Worm (Caenorhabditis elegans): Measurements from ENCODE around the gene srbc-54.

Gene srbc-54

ce11 chrV:15873762-15874161 lies 40.2 kb upstream of the srbc-54 start:
- TF ChIP-seq dpl-1 (GFP tag; optimal IDR thresholded peaks at IDR 0.05): peak; percentile 55
- no peak for TF ChIP-seq fos-1 (tag; optimal IDR thresholded peaks at IDR 0.05)
- TF ChIP-seq zip-2 (tag; optimal IDR thresholded peaks at IDR 0.05): peak; percentile 41
- TF ChIP-seq attf-4 (tag; optimal IDR thresholded peaks at IDR 0.05): no peak
- peak; percentile 97 for TF ChIP-seq sdz-12 (GFP tag; optimal IDR thresholded peaks at IDR 0.05)
- peak; percentile 89 for TF ChIP-seq F49E8.2 (tag; optimal IDR thresholded peaks at IDR 0.05; ENCODE audit: borderline replicate concordance)
- no peak for TF ChIP-seq ztf-11 (tag; optimal IDR thresholded peaks at IDR 0.05)
- peak; percentile 69 for TF ChIP-seq ceh-20 (GFP tag; IDR thresholded peaks at IDR 0.05)
- peak; percentile 93 for TF ChIP-seq spr-1 (tag; optimal IDR thresholded peaks at IDR 0.05)
- TF ChIP-seq Y5F2A.4 (GFP tag; optimal IDR thresholded peaks at IDR 0.05): peak; percentile 93
- peak; percentile 86 for TF ChIP-seq nhr-48 (tag; optimal IDR thresholded peaks at IDR 0.05)
- TF ChIP-seq rbr-2 (tag; optimal IDR thresholded peaks at IDR 0.05): peak; percentile 87
- no peak for TF ChIP-seq mep-1 (tag; optimal IDR thresholded peaks at IDR 0.05)
- TF ChIP-seq arid-1 (GFP tag; conservative IDR thresholded peaks at IDR 0.05): peak; percentile 97
- TF ChIP-seq php-3 (GFP tag; IDR thresholded peaks at IDR 0.05): peak; percentile 91
- TF ChIP-seq hlh-11 (tag; optimal IDR thresholded peaks at IDR 0.05): no peak
- peak; percentile 97 for TF ChIP-seq ceh-44 (GFP tag; IDR thresholded peaks at IDR 0.05)
- peak; percentile 10 for TF ChIP-seq snpc-4 (tag; optimal IDR thresholded peaks at IDR 0.05)
- peak in 1 of 2 experiments; percentile 42 for TF ChIP-seq lsy-2 (tag; optimal IDR thresholded peaks at IDR 0.05)
- peak; percentile 96 for TF ChIP-seq D1046.2 (GFP tag; IDR thresholded peaks at IDR 0.05)
- peak; percentile 77 for TF ChIP-seq zfp-3 (GFP tag; conservative IDR thresholded peaks at IDR 0.05)
- no peak for TF ChIP-seq ceh-28 (tag; optimal IDR thresholded peaks at IDR 0.05)
- peak; percentile 97 for TF ChIP-seq nhr-111 (GFP tag; optimal IDR thresholded peaks at IDR 0.05)
- TF ChIP-seq set-16 (GFP tag; IDR thresholded peaks at IDR 0.05): no peak; the same call in 1 of the 2 replicates
- peak; percentile 77 for TF ChIP-seq T20F7.1 (GFP tag; optimal IDR thresholded peaks at IDR 0.05)
- peak; percentile 91 for TF ChIP-seq Y48G9A.11 (GFP tag; IDR thresholded peaks at IDR 0.05)
- no peak for TF ChIP-seq unc-62 (GFP tag; optimal IDR thresholded peaks at IDR 0.05 in 1 of 2)
- peak; percentile 54 for TF ChIP-seq unc-62 (tag; optimal IDR thresholded peaks at IDR 0.05)
- TF ChIP-seq dmd-8 (GFP tag; IDR thresholded peaks at IDR 0.05): peak; percentile 99
- TF ChIP-seq hmg-1.1 (GFP tag; IDR thresholded peaks at IDR 0.05): peak; percentile 98
- TF ChIP-seq mdl-1 (tag; optimal IDR thresholded peaks at IDR 0.05): peak in 1 of 2 experiments; percentile 2
- no peak for TF ChIP-seq unc-39 (tag; optimal IDR thresholded peaks at IDR 0.05)
- peak; percentile 89 for TF ChIP-seq dmd-6 (GFP tag; IDR thresholded peaks at IDR 0.05)
- peak; percentile 93 for TF ChIP-seq madf-9 (GFP tag; conservative IDR thresholded peaks at IDR 0.05)
- TF ChIP-seq nhr-6 (tag; optimal IDR thresholded peaks at IDR 0.05): peak; percentile 14
- peak; percentile 99 for TF ChIP-seq vab-7 (GFP tag; IDR thresholded peaks at IDR 0.05)
- TF ChIP-seq nhr-25 (tag; optimal IDR thresholded peaks at IDR 0.05; ENCODE audit: borderline replicate concordance, insufficient read depth): no peak
- peak; percentile 59 for TF ChIP-seq F37D6.2 (tag; optimal IDR thresholded peaks at IDR 0.05)
- TF ChIP-seq mxl-3 (GFP tag; optimal IDR thresholded peaks at IDR 0.05): peak; percentile 89
- peak; percentile 90 for TF ChIP-seq saeg-2 (GFP tag; IDR thresholded peaks at IDR 0.05)
- TF ChIP-seq daf-8 (GFP tag; IDR thresholded peaks at IDR 0.05): peak; percentile 94
- no peak for TF ChIP-seq pqm-1 (tag; optimal IDR thresholded peaks at IDR 0.05)
- TF ChIP-seq pha-4 (GFP tag; IDR thresholded peaks at IDR 0.05): peak; percentile 97
- TF ChIP-seq pha-4 (tag; optimal IDR thresholded peaks at IDR 0.05): no peak
- TF ChIP-seq lin-1 (GFP tag; IDR thresholded peaks at IDR 0.05): peak; percentile 90
- peak; percentile 92 for TF ChIP-seq snpc-1.2 (GFP tag; IDR thresholded peaks at IDR 0.05)
- TF ChIP-seq lim-7 (GFP tag; IDR thresholded peaks at IDR 0.05): peak; percentile 99
- TF ChIP-seq dmd-9 (GFP tag; IDR thresholded peaks at IDR 0.05): peak; percentile 85
- TF ChIP-seq duxl-1 (tag; optimal IDR thresholded peaks at IDR 0.05; ENCODE audit: poor library complexity): peak; percentile 90
- TF ChIP-seq lin-29 (GFP tag; IDR thresholded peaks at IDR 0.05): peak; percentile 84
- TF ChIP-seq mes-2 (tag; optimal IDR thresholded peaks at IDR 0.05; ENCODE audit: poor library complexity, severe bottlenecking): peak; percentile 94

Data from whole organism, L4 larva.